Fruit fly (Drosophila melanogaster) whole organism, prepupa: ENCODE measurements around the gene CG31915.

Experiments used
- Blimp-1 ChIP-seq: fragments of 200-800 bp; sonication (Bioruptor generic); optimal IDR thresholded peaks from 3 replicates; lab custom pipeline; 2017; ENCODE audit warnings: missing biosample characterization, missing genetic modification characterization, mild to moderate bottlenecking, moderate library complexity, missing genetic modification reagents
- CG10631 ChIP-seq: fragments of 200-800 bp; sonication (Bioruptor generic); optimal IDR thresholded peaks from 2 replicates; lab custom pipeline; 2016; ENCODE audit warnings: missing biosample characterization, missing genetic modification characterization
- CG10669 ChIP-seq: fragments of 200-800 bp; sonication (Bioruptor generic); optimal IDR thresholded peaks from 3 replicates; lab custom pipeline; 2018; ENCODE audit warnings: missing biosample characterization, mild to moderate bottlenecking, missing genetic modification characterization, moderate library complexity
- CG11294 ChIP-seq: fragments of 200-800 bp; sonication (Bioruptor generic); IDR thresholded peaks from 2 replicates; pipeline ENCODE4 v1.3.6; 2022; ENCODE audit warnings: missing biosample characterization, missing genetic modification characterization
- CG11762 ChIP-seq: fragments of 200-800 bp; sonication (Bioruptor generic); optimal IDR thresholded peaks from 3 replicates; lab custom pipeline; 2016; ENCODE audit warnings: missing biosample characterization, missing genetic modification characterization; ENCODE audit not compliant: insufficient read depth
- CG11902 ChIP-seq: fragments of 200-800 bp; sonication (Bioruptor generic); optimal IDR thresholded peaks from 3 replicates; lab custom pipeline; 2016; ENCODE audit warnings: missing biosample characterization, missing genetic modification characterization
- CG15336 ChIP-seq: fragments of 200-800 bp; sonication (Bioruptor generic); IDR thresholded peaks from 2 replicates; pipeline ENCODE4 v1.3.6; 2022; ENCODE audit warnings: missing biosample characterization, missing genetic modification characterization
- CG1621 ChIP-seq: fragments of 200-800 bp; sonication (Bioruptor generic); optimal IDR thresholded peaks from 3 replicates; lab custom pipeline; 2018; ENCODE audit warnings: missing biosample characterization, mild to moderate bottlenecking, missing genetic modification characterization
- CG16779 ChIP-seq: fragments of 200-800 bp; sonication (Bioruptor generic); optimal IDR thresholded peaks from 3 replicates; lab custom pipeline; 2017; ENCODE audit warnings: missing biosample characterization, mild to moderate bottlenecking, missing genetic modification characterization
- CG3032 ChIP-seq: fragments of 200-800 bp; optimal IDR thresholded peaks from 2 replicates; lab custom pipeline; 2019; ENCODE audit warnings: missing biosample characterization, mild to moderate bottlenecking, missing genetic modification characterization, moderate library complexity
- CG31627 ChIP-seq: fragments of 200-800 bp; sonication (Bioruptor generic); optimal IDR thresholded peaks from 3 replicates; lab custom pipeline; 2016; ENCODE audit warnings: missing biosample characterization, missing genetic modification characterization
- CG32006 ChIP-seq: fragments of 200-800 bp; sonication (Bioruptor generic); optimal IDR thresholded peaks from 3 replicates; lab custom pipeline; 2017; ENCODE audit warnings: missing biosample characterization, mild to moderate bottlenecking, missing genetic modification characterization
- CG34406 ChIP-seq: fragments of 200-800 bp; sonication (Bioruptor generic); optimal IDR thresholded peaks from 3 replicates; lab custom pipeline; 2016; ENCODE audit warnings: missing biosample characterization, missing genetic modification characterization
- CG4318 ChIP-seq: fragments of 200-800 bp; sonication (Bioruptor generic); optimal IDR thresholded peaks from 3 replicates; lab custom pipeline; 2017; ENCODE audit warnings: missing biosample characterization, mild to moderate bottlenecking, missing genetic modification characterization
- CG6163 ChIP-seq: fragments of 200-800 bp; sonication (Bioruptor generic); IDR thresholded peaks from 3 replicates; pipeline ENCODE4 v1.3.6; 2022; ENCODE audit warnings: missing biosample characterization, missing genetic modification characterization
- CG6854 ChIP-seq: fragments of 200-800 bp; sonication (Bioruptor generic); optimal IDR thresholded peaks from 2 replicates; lab custom pipeline; 2017; ENCODE audit warnings: missing biosample characterization, mild to moderate bottlenecking, missing genetic modification characterization
- CG7368 ChIP-seq: fragments of 200-800 bp; sonication (Bioruptor generic); optimal IDR thresholded peaks from 3 replicates; lab custom pipeline; 2016; ENCODE audit warnings: missing biosample characterization, missing genetic modification characterization
- CG8119 ChIP-seq: fragments of 200-800 bp; sonication (Bioruptor generic); IDR thresholded peaks from 3 replicates; pipeline ENCODE4 v1.3.6; 2022; ENCODE audit warnings: missing biosample characterization, missing genetic modification characterization
- CG8319 ChIP-seq: fragments of 200-800 bp; sonication (Bioruptor generic); optimal IDR thresholded peaks from 3 replicates; lab custom pipeline; 2016; ENCODE audit warnings: missing biosample characterization, missing genetic modification characterization
- CG8632 ChIP-seq: fragments of 200-800 bp; sonication (Bioruptor generic); optimal IDR thresholded peaks from 3 replicates; lab custom pipeline; 2016; ENCODE audit warnings: missing biosample characterization, missing genetic modification characterization
- CG9139 ChIP-seq: fragments of 200-800 bp; sonication (Bioruptor generic); optimal IDR thresholded peaks from 3 replicates; lab custom pipeline; 2017; ENCODE audit warnings: missing biosample characterization, mild to moderate bottlenecking, missing genetic modification characterization
- Eip75B ChIP-seq: fragments of 200-800 bp; sonication (Bioruptor generic); optimal IDR thresholded peaks from 3 replicates; lab custom pipeline; 2016; ENCODE audit warnings: missing biosample characterization, missing genetic modification characterization
- Eip93F ChIP-seq: fragments of 200-800 bp; sonication (Bioruptor generic); optimal IDR thresholded peaks from 2 replicates; lab custom pipeline; 2016; ENCODE audit warnings: missing biosample characterization, mild to moderate bottlenecking, missing genetic modification characterization
- Ets21C ChIP-seq: fragments of 200-800 bp; sonication (Bioruptor generic); optimal IDR thresholded peaks from 3 replicates; lab custom pipeline; 2016; ENCODE audit warnings: missing biosample characterization, missing genetic modification characterization
- Ets96B ChIP-seq: fragments of 200-800 bp; optimal IDR thresholded peaks from 2 replicates; lab custom pipeline; 2019; ENCODE audit warnings: missing biosample characterization, mild to moderate bottlenecking, missing genetic modification characterization, moderate library complexity
- Hr38 ChIP-seq: sonication (Bioruptor generic); optimal IDR thresholded peaks from 2 replicates; lab custom pipeline; 2016; ENCODE audit warnings: missing biosample characterization, missing genetic modification characterization
- Hr39 ChIP-seq: fragments of 200-800 bp; sonication (Bioruptor generic); optimal IDR thresholded peaks from 2 replicates; lab custom pipeline; 2016; ENCODE audit warnings: missing biosample characterization, missing genetic modification characterization
- Hr4 ChIP-seq: fragments of 200-800 bp; sonication (Bioruptor generic); optimal IDR thresholded peaks from 3 replicates; lab custom pipeline; 2016; ENCODE audit warnings: missing biosample characterization, missing genetic modification characterization
- Lpt ChIP-seq: fragments of 200-800 bp; sonication (Bioruptor generic); optimal IDR thresholded peaks from 3 replicates; lab custom pipeline; 2016; ENCODE audit warnings: missing biosample characterization, missing genetic modification characterization
- Smox ChIP-seq: fragments of 200-800 bp; sonication (Bioruptor generic); optimal IDR thresholded peaks from 3 replicates; lab custom pipeline; 2016; ENCODE audit warnings: missing biosample characterization, missing genetic modification characterization
- Sox102F ChIP-seq: fragments of 200-800 bp; sonication (Bioruptor generic); optimal IDR thresholded peaks from 2 replicates; lab custom pipeline; 2016; ENCODE audit warnings: missing biosample characterization, mild to moderate bottlenecking, missing genetic modification characterization
- Sox14 ChIP-seq: fragments of 200-800 bp; sonication (Bioruptor generic); optimal IDR thresholded peaks from 3 replicates; lab custom pipeline; 2016; ENCODE audit warnings: missing biosample characterization, missing genetic modification characterization
- Sox15 ChIP-seq: fragments of 200-800 bp; sonication (Bioruptor generic); optimal IDR thresholded peaks from 3 replicates; lab custom pipeline; 2016; ENCODE audit warnings: missing biosample characterization, missing genetic modification characterization
- achi ChIP-seq: fragments of 200-800 bp; sonication (Bioruptor generic); optimal IDR thresholded peaks from 3 replicates; lab custom pipeline; 2016; ENCODE audit warnings: missing biosample characterization, missing genetic modification characterization
- acj6 ChIP-seq: fragments of 200-800 bp; sonication (Bioruptor generic); optimal IDR thresholded peaks from 3 replicates; lab custom pipeline; 2016; ENCODE audit warnings: missing biosample characterization, missing genetic modification characterization
- cyc ChIP-seq: fragments of 200-800 bp; sonication (Bioruptor generic); optimal IDR thresholded peaks from 3 replicates; lab custom pipeline; 2016; ENCODE audit warnings: missing biosample characterization, missing genetic modification characterization
- dac ChIP-seq: fragments of 200-800 bp; sonication (Bioruptor generic); optimal IDR thresholded peaks from 2 replicates; lab custom pipeline; 2017; ENCODE audit warnings: missing biosample characterization, mild to moderate bottlenecking, missing genetic modification characterization
- dsx ChIP-seq: fragments of 200-800 bp; optimal IDR thresholded peaks from 3 replicates; lab custom pipeline; 2019; ENCODE audit warnings: missing biosample characterization, mild to moderate bottlenecking, missing genetic modification characterization, moderate library complexity; ENCODE audit not compliant: poor library complexity, severe bottlenecking
- eg ChIP-seq: fragments of 200-800 bp; sonication (Bioruptor generic); IDR thresholded peaks from 3 replicates; pipeline ENCODE4 v1.3.6; 2022; ENCODE audit warnings: missing biosample characterization, missing genetic modification characterization
- esn ChIP-seq: fragments of 200-800 bp; sonication (Bioruptor generic); optimal IDR thresholded peaks from 2 replicates; lab custom pipeline; 2016; ENCODE audit warnings: missing biosample characterization, mild to moderate bottlenecking, missing genetic modification characterization, moderate library complexity
- fd85E ChIP-seq: fragments of 200-800 bp; sonication (Bioruptor generic); optimal IDR thresholded peaks from 3 replicates; lab custom pipeline; 2016; ENCODE audit warnings: missing biosample characterization, missing genetic modification characterization
- fkh ChIP-seq: fragments of 200-800 bp; sonication (Bioruptor generic); optimal IDR thresholded peaks from 3 replicates; lab custom pipeline; 2017; ENCODE audit warnings: missing biosample characterization, mild to moderate bottlenecking, missing genetic modification characterization, moderate library complexity
- lz ChIP-seq: fragments of 200-800 bp; sonication (Bioruptor generic); optimal IDR thresholded peaks from 3 replicates; lab custom pipeline; 2016; ENCODE audit warnings: missing biosample characterization, missing genetic modification characterization
- pdm3 ChIP-seq: fragments of 200-800 bp; sonication (Bioruptor generic); optimal IDR thresholded peaks from 3 replicates; lab custom pipeline; 2016; ENCODE audit warnings: missing biosample characterization, missing genetic modification characterization
- salr ChIP-seq, 2 experiments: fragments of 200-800 bp; sonication (Bioruptor generic); optimal IDR thresholded peaks; 3 replicates each; lab custom pipeline; 2016 to 2018; ENCODE audit warnings: missing biosample characterization in 2 of 2, missing genetic modification characterization in 2 of 2, mild to moderate bottlenecking in 1 of 2
- spab ChIP-seq: fragments of 200-800 bp; sonication (Bioruptor generic); optimal IDR thresholded peaks from 2 replicates; lab custom pipeline; 2017; ENCODE audit warnings: missing biosample characterization, mild to moderate bottlenecking, missing genetic modification characterization, missing genetic modification reagents
- ss ChIP-seq, 2 experiments: fragments of 200-800 bp; sonication (Bioruptor generic); optimal IDR thresholded peaks; 2 replicates in 1 of 2; 3 replicates in 1 of 2; lab custom pipeline; 2017 to 2018; ENCODE audit warnings: mild to moderate bottlenecking in 2 of 2, missing biosample characterization in 2 of 2, missing genetic modification characterization in 2 of 2, moderate library complexity in 1 of 2
- svp ChIP-seq: fragments of 200-800 bp; sonication (Bioruptor generic); peaks from one replicate; lab custom pipeline; 2016; ENCODE audit warnings: missing biosample characterization, missing genetic modification characterization
- topi ChIP-seq: fragments of 200-800 bp; sonication (Bioruptor generic); optimal IDR thresholded peaks from 3 replicates; lab custom pipeline; 2016; ENCODE audit warnings: missing biosample characterization, missing genetic modification characterization

CG31915 gene

DNA sequence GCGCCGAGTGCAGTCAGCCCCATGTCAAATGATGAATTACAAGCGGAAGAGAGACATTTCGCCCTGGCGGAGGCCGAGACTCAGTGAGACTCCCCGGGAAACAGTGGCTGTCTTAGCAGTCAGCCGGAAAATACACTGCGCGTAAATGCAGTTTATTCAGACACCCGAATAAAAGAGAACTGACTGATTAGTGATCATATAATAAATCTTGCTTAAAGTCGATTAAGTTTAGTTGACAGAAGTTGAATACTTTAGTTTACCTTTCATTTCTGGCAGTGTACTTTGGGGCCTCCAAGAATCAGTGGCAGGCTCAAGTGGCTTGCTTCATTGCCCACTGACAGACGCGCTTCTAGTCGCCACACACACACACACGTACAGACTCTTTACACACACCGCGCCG is 36.7 kb upstream of the CG31915 start (continued):
- TF ChIP-seq CG4318 (GFP tag; lab: Kevin White, UChicago) (peak; percentile 42), CG11902 (GFP tag; lab: Kevin White, UChicago) (peak; percentile 18), Eip93F (GFP tag; lab: Kevin White, UChicago) (no peak), dac (GFP tag; lab: Kevin White, UChicago) (no peak), eg (GFP tag; lab: Robert Waterston, UW) (peak; percentile 73), ss (GFP tag; optimal IDR thresholded peaks at IDR 0.05; lab: Kevin White, UChicago) (peak; percentile 66 to 67), Hr39 (peak; percentile 58), Ets21C (GFP tag; lab: Kevin White, UChicago) (no peak)

DNA sequence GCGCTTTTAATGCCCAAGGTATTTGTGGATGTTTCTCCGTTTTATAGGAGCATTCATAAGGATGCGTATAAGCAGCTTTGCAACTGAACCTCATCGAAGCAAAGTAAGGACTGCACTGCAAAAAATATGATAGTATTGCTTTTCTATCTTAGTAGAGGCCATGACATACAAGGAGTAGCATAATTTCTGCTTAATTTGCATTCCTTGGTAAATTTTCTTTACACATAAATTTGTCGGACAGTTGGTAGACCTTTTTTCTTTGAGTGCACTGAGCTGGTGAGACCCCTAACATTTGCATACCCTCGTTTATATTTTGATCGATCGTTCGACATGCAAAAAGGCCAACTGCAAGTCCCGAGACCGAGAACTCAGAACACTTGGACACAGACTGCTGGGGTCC is 35.0 kb upstream of the CG31915 start:
- TF ChIP-seq CG6163 (GFP tag; lab: Robert Waterston, UW) (peak; percentile 76; the same call in 2 of the 3 replicates), acj6 (GFP tag; lab: Kevin White, UChicago) (peak; percentile 68), Eip75B (GFP tag; lab: Kevin White, UChicago) (peak; percentile 70), pdm3 (GFP tag; lab: Kevin White, UChicago) (peak; percentile 54), achi (GFP tag; lab: Kevin White, UChicago) (peak; percentile 56), CG1621 (peak; percentile 54), salr (GFP tag; optimal IDR thresholded peaks at IDR 0.05; lab: Kevin White, UChicago) (peak; percentile 4 to 9), CG3032 (tag; lab: Kevin White, UChicago) (peak; percentile 45), CG7368 (peak; percentile 33), ss (GFP tag; optimal IDR thresholded peaks at IDR 0.05; lab: Kevin White, UChicago) (peak; percentile 37 to 53), Hr38 (GFP tag; lab: Kevin White, UChicago) (no peak), fkh (GFP tag; lab: Kevin White, UChicago) (no peak), fd85E (GFP tag; lab: Kevin White, UChicago) (no peak), CG11294 (no peak), Blimp-1 (GFP tag; lab: Kevin White, UChicago) (peak; percentile 45), CG16779 (tag; lab: Kevin White, UChicago) (no peak), lz (GFP tag; lab: Kevin White, UChicago) (peak; percentile 82), Sox15 (GFP tag; lab: Kevin White, UChicago) (peak; percentile 36), Ets96B (tag; lab: Kevin White, UChicago) (peak; percentile 65), CG11902 (GFP tag; lab: Kevin White, UChicago) (peak; percentile 41), CG31627 (GFP tag; lab: Kevin White, UChicago) (peak; percentile 81), Lpt (GFP tag; lab: Kevin White, UChicago) (no peak), esn (GFP tag; lab: Kevin White, UChicago) (peak; percentile 90), CG9139 (GFP tag; lab: Kevin White, UChicago) (peak; percentile 41), CG34406 (GFP tag; lab: Kevin White, UChicago) (peak; percentile 47), Sox14 (GFP tag; lab: Kevin White, UChicago) (peak; percentile 64), svp (GFP tag; lab: Kevin White, UChicago) (peak; percentile 93), CG10669 (GFP tag; lab: Kevin White, UChicago) (peak; percentile 57), dac (GFP tag; lab: Kevin White, UChicago) (no peak), Smox (GFP tag; lab: Kevin White, UChicago) (peak; percentile 82), Sox102F (GFP tag; lab: Kevin White, UChicago) (peak; percentile 84), CG32006 (GFP tag; lab: Kevin White, UChicago) (peak; percentile 29), spab (GFP tag; lab: Kevin White, UChicago) (peak; percentile 44), CG15336 (GFP tag; lab: Robert Waterston, UW) (no peak), CG8119 (GFP tag; lab: Robert Waterston, UW) (no peak), Hr39 (peak; percentile 86), CG4318 (GFP tag; lab: Kevin White, UChicago) (no peak), cyc (GFP tag; lab: Kevin White, UChicago) (peak; percentile 84), CG8632 (GFP tag; lab: Kevin White, UChicago) (peak; percentile 41), CG11762 (GFP tag; lab: Kevin White, UChicago) (peak; percentile 42), topi (GFP tag; lab: Kevin White, UChicago) (peak; percentile 82), CG10631 (GFP tag; lab: Kevin White, UChicago) (peak; percentile 51), CG8319 (GFP tag; lab: Kevin White, UChicago) (peak; percentile 34), Hr4 (GFP tag; lab: Kevin White, UChicago) (peak; percentile 25), dsx (peak; percentile 51), CG6854 (GFP tag; lab: Kevin White, UChicago) (peak; percentile 47)
